Fruit fly (Drosophila melanogaster) whole organism, embryonic: ENCODE measurements around the gene kri.

Experiments used
- Abd-B ChIP-seq: fragments of 200-800 bp; sonication (Bioruptor generic); optimal IDR thresholded peaks from 2 replicates; lab custom pipeline; 2018; ENCODE audit warnings: missing biosample characterization, mild to moderate bottlenecking, missing genetic modification characterization, moderate library complexity
- Ada2b ChIP-seq: fragments of 200-800 bp; sonication (Bioruptor generic); IDR thresholded peaks from 2 replicates; pipeline ENCODE4 v1.3.6; 2022; ENCODE audit warnings: missing biosample characterization, missing genetic modification characterization
- Blimp-1 ChIP-seq: fragments of 200-800 bp; sonication (Bioruptor generic); optimal IDR thresholded peaks from 3 replicates; lab custom pipeline; 2018; ENCODE audit warnings: missing biosample characterization, missing genetic modification characterization, mild to moderate bottlenecking, moderate library complexity, missing genetic modification reagents
- C15 ChIP-seq: fragments of 200-800 bp; sonication (Bioruptor generic); IDR thresholded peaks from 3 replicates; pipeline ENCODE4 v1.3.6; 2022; ENCODE audit warnings: missing biosample characterization, missing genetic modification characterization
- CG10147 ChIP-seq: fragments of 200-800 bp; sonication (Bioruptor generic); optimal IDR thresholded peaks from 2 replicates; lab custom pipeline; 2019; ENCODE audit warnings: missing biosample characterization, mild to moderate bottlenecking, missing genetic modification characterization, moderate library complexity
- CG11247 ChIP-seq: fragments of 200-800 bp; sonication (Bioruptor generic); IDR thresholded peaks from 2 replicates; pipeline ENCODE4 v1.3.6; 2022; ENCODE audit warnings: missing biosample characterization, missing genetic modification characterization
- CG11560 ChIP-seq: fragments of 200-800 bp; sonication (Bioruptor generic); IDR thresholded peaks from 3 replicates; pipeline ENCODE4 v1.3.6; 2022; ENCODE audit warnings: missing biosample characterization, missing genetic modification characterization
- CG11695 ChIP-seq: fragments of 200-800 bp; sonication (Bioruptor generic); IDR thresholded peaks from 3 replicates; pipeline ENCODE4 v1.3.6; 2022; ENCODE audit warnings: missing biosample characterization, missing genetic modification characterization
- CG12942 ChIP-seq: fragments of 200-800 bp; sonication (Bioruptor generic); optimal IDR thresholded peaks from 3 replicates; lab custom pipeline; 2016; ENCODE audit warnings: missing biosample characterization, missing genetic modification characterization
- CG13894 ChIP-seq: fragments of 200-800 bp; sonication (Bioruptor generic); optimal IDR thresholded peaks from 3 replicates; lab custom pipeline; 2018; ENCODE audit warnings: missing biosample characterization, mild to moderate bottlenecking, missing genetic modification characterization, moderate library complexity
- CG14014 ChIP-seq: fragments of 200-800 bp; sonication (Bioruptor generic); IDR thresholded peaks from 2 replicates; pipeline ENCODE4 v1.3.6; 2022; ENCODE audit warnings: missing biosample characterization, missing genetic modification characterization
- CG14860 ChIP-seq: fragments of 200-800 bp; sonication (Bioruptor generic); IDR thresholded peaks from 3 replicates; pipeline ENCODE4 v1.3.6; 2022; ENCODE audit warnings: missing biosample characterization, missing genetic modification characterization; ENCODE audit not compliant: partially characterized antibody
- CG15269 ChIP-seq: fragments of 200-800 bp; sonication (Bioruptor generic); optimal IDR thresholded peaks from 2 replicates; lab custom pipeline; 2018; ENCODE audit warnings: missing biosample characterization, mild to moderate bottlenecking, missing genetic modification characterization, moderate library complexity
- CG1603 ChIP-seq: fragments of 200-800 bp; sonication (Bioruptor generic); optimal IDR thresholded peaks from 2 replicates; lab custom pipeline; 2019; ENCODE audit warnings: missing biosample characterization, mild to moderate bottlenecking, missing genetic modification characterization, moderate library complexity
- CG1647 ChIP-seq: fragments of 200-800 bp; sonication (Bioruptor generic); optimal IDR thresholded peaks from 3 replicates; lab custom pipeline; 2016; ENCODE audit warnings: missing biosample characterization, missing genetic modification characterization
- CG17328 ChIP-seq: fragments of 200-800 bp; sonication (Bioruptor generic); IDR thresholded peaks from 2 replicates; pipeline ENCODE4 v1.3.6; 2022; ENCODE audit warnings: missing biosample characterization, missing genetic modification characterization
- CG17612 ChIP-seq: fragments of 200-800 bp; sonication (Bioruptor generic); IDR thresholded peaks from 2 replicates; pipeline ENCODE4 v1.3.6; 2022; ENCODE audit warnings: missing biosample characterization, missing genetic modification characterization
- CG2712 ChIP-seq: fragments of 200-800 bp; optimal IDR thresholded peaks from 3 replicates; lab custom pipeline; 2019; ENCODE audit warnings: missing biosample characterization, mild to moderate bottlenecking, missing genetic modification characterization, moderate library complexity
- CG2875 ChIP-seq: fragments of 200-800 bp; sonication (Bioruptor generic); optimal IDR thresholded peaks from 2 replicates; lab custom pipeline; 2017; ENCODE audit warnings: missing biosample characterization, mild to moderate bottlenecking, missing genetic modification characterization, missing genetic modification reagents
- CG3065 ChIP-seq: fragments of 200-800 bp; sonication (Bioruptor generic); optimal IDR thresholded peaks from 2 replicates; lab custom pipeline; 2016; ENCODE audit warnings: missing biosample characterization, missing genetic modification characterization
- CG3163 ChIP-seq: fragments of 200-800 bp; sonication (Bioruptor generic); optimal IDR thresholded peaks from 3 replicates; lab custom pipeline; 2016; ENCODE audit warnings: missing biosample characterization, missing genetic modification characterization
- CG34422 ChIP-seq: fragments of 200-800 bp; sonication (Bioruptor generic); IDR thresholded peaks from 3 replicates; pipeline ENCODE4 v1.3.6; 2022; ENCODE audit warnings: missing biosample characterization, missing genetic modification characterization
- CG5245 ChIP-seq: fragments of 200-800 bp; sonication (Bioruptor generic); optimal IDR thresholded peaks from 3 replicates; lab custom pipeline; 2016; ENCODE audit warnings: missing biosample characterization, missing genetic modification characterization
- CG6683 ChIP-seq: fragments of 200-800 bp; sonication (Bioruptor generic); optimal IDR thresholded peaks from 2 replicates; lab custom pipeline; 2017; ENCODE audit warnings: missing biosample characterization, mild to moderate bottlenecking, missing genetic modification characterization, missing genetic modification reagents
- CG8281 ChIP-seq: fragments of 200-800 bp; sonication (Bioruptor generic); optimal IDR thresholded peaks from 2 replicates; lab custom pipeline; 2018; ENCODE audit warnings: missing biosample characterization, mild to moderate bottlenecking, missing genetic modification characterization, moderate library complexity
- CG8944 ChIP-seq: fragments of 200-800 bp; sonication (Bioruptor generic); optimal IDR thresholded peaks from 3 replicates; lab custom pipeline; 2016; ENCODE audit warnings: missing biosample characterization, missing genetic modification characterization
- CG9215 ChIP-seq: fragments of 200-800 bp; sonication (Bioruptor generic); IDR thresholded peaks from 2 replicates; pipeline ENCODE4 v1.3.6; 2022; ENCODE audit warnings: missing biosample characterization, missing genetic modification characterization
- Deaf1 ChIP-seq: fragments of 200-800 bp; optimal IDR thresholded peaks from 3 replicates; lab custom pipeline; 2019; ENCODE audit warnings: missing biosample characterization, mild to moderate bottlenecking, missing genetic modification characterization, moderate library complexity
- Dek ChIP-seq: fragments of 200-800 bp; sonication (Bioruptor generic); optimal IDR thresholded peaks from 3 replicates; lab custom pipeline; 2019; ENCODE audit warnings: missing biosample characterization, mild to moderate bottlenecking, missing genetic modification characterization, moderate library complexity
- Gsc ChIP-seq: fragments of 200-800 bp; sonication (Bioruptor generic); IDR thresholded peaks from 2 replicates; pipeline ENCODE4 v1.3.6; 2022; ENCODE audit warnings: missing biosample characterization, missing genetic modification characterization
- Hr39 ChIP-seq: fragments of >200 bp; optimal IDR thresholded peaks from 2 replicates; lab custom pipeline; 2017
- Hsf ChIP-seq: fragments of 200-800 bp; sonication (Bioruptor generic); optimal IDR thresholded peaks from 3 replicates; lab custom pipeline; 2016; ENCODE audit warnings: missing biosample characterization, missing genetic modification characterization
- Max ChIP-seq: fragments of 200-800 bp; sonication (Bioruptor generic); optimal IDR thresholded peaks from 2 replicates; lab custom pipeline; 2016; ENCODE audit warnings: missing biosample characterization, mild to moderate bottlenecking, missing genetic modification characterization
- NC2β ChIP-seq: fragments of 200-800 bp; sonication (Bioruptor generic); optimal IDR thresholded peaks from 2 replicates; lab custom pipeline; 2016; ENCODE audit warnings: missing biosample characterization, missing genetic modification characterization
- Opbp ChIP-seq: fragments of 200-800 bp; sonication (Bioruptor generic); IDR thresholded peaks from 3 replicates; pipeline ENCODE4 v1.3.6; 2022; ENCODE audit warnings: missing biosample characterization, missing genetic modification characterization; ENCODE audit not compliant: partially characterized antibody
- Spps ChIP-seq: fragments of 200-800 bp; sonication (Bioruptor generic); optimal IDR thresholded peaks from 2 replicates; lab custom pipeline; 2018; ENCODE audit warnings: missing biosample characterization, mild to moderate bottlenecking, missing genetic modification characterization
- Sry-δ ChIP-seq: fragments of 200-800 bp; sonication (Bioruptor generic); optimal IDR thresholded peaks from 2 replicates; lab custom pipeline; 2016; ENCODE audit warnings: missing biosample characterization, missing genetic modification characterization
- ab ChIP-seq: fragments of 200-800 bp; sonication (Bioruptor generic); optimal IDR thresholded peaks from 2 replicates; lab custom pipeline; 2016; ENCODE audit warnings: missing biosample characterization, missing genetic modification characterization
- cad ChIP-seq: fragments of >200 bp; optimal IDR thresholded peaks from 2 replicates; lab custom pipeline; 2017; ENCODE audit warnings: missing biosample characterization, missing genetic modification characterization
- chif ChIP-seq, 2 experiments: fragments of 200-800 bp; sonication (Bioruptor generic); optimal IDR thresholded peaks; 3 replicates each; lab custom pipeline; 2016; ENCODE audit warnings: missing biosample characterization in 2 of 2, missing genetic modification characterization in 2 of 2
- gcm ChIP-seq: fragments of 200-800 bp; sonication (Bioruptor generic); optimal IDR thresholded peaks from 2 replicates; lab custom pipeline; 2019; ENCODE audit warnings: missing biosample characterization, mild to moderate bottlenecking, missing genetic modification characterization, moderate library complexity
- jumu ChIP-seq: fragments of 200-800 bp; sonication (Bioruptor generic); optimal IDR thresholded peaks from 3 replicates; lab custom pipeline; 2016; ENCODE audit warnings: missing biosample characterization, missing genetic modification characterization
- knrl ChIP-seq: fragments of 200-800 bp; sonication (Bioruptor generic); IDR thresholded peaks from 3 replicates; pipeline ENCODE4 v1.3.6; 2022; ENCODE audit warnings: missing biosample characterization, missing genetic modification characterization; ENCODE audit not compliant: partially characterized antibody
- lilli ChIP-seq: fragments of 200-800 bp; sonication (Bioruptor generic); optimal IDR thresholded peaks from 3 replicates; lab custom pipeline; 2016; ENCODE audit warnings: missing biosample characterization, missing genetic modification characterization
- nerfin-2 ChIP-seq: fragments of 200-800 bp; sonication (Bioruptor generic); IDR thresholded peaks from 2 replicates; pipeline ENCODE4 v1.3.6; 2022; ENCODE audit warnings: missing biosample characterization, missing genetic modification characterization; ENCODE audit not compliant: partially characterized antibody
- nmo ChIP-seq: fragments of 200-800 bp; sonication (Bioruptor generic); optimal IDR thresholded peaks from 2 replicates; lab custom pipeline; 2018; ENCODE audit warnings: missing biosample characterization, mild to moderate bottlenecking, missing genetic modification characterization, moderate library complexity
- phol ChIP-seq: fragments of 200-800 bp; sonication (Bioruptor generic); optimal IDR thresholded peaks from 3 replicates; lab custom pipeline; 2018; ENCODE audit warnings: missing biosample characterization, mild to moderate bottlenecking, missing genetic modification characterization, moderate library complexity
- pnt ChIP-seq: fragments of 200-800 bp; sonication (Bioruptor generic); optimal IDR thresholded peaks from 3 replicates; lab custom pipeline; 2016; ENCODE audit warnings: missing biosample characterization, missing genetic modification characterization
- sc ChIP-seq, 3 experiments: fragments of >200 bp in 2 of 3; fragments of 200-800 bp in 1 of 3; sonication (Bioruptor generic) in 1 of 3; optimal IDR thresholded peaks; 2 replicates in 2 of 3; 3 replicates in 1 of 3; lab custom pipeline; 2017; ENCODE audit warnings: mild to moderate bottlenecking in 1 of 3, missing biosample characterization in 1 of 3, missing genetic modification characterization in 1 of 3, missing genetic modification reagents in 1 of 3
- sim ChIP-seq: fragments of 200-800 bp; sonication (Bioruptor generic); IDR thresholded peaks from 2 replicates; pipeline ENCODE4 v1.3.6; 2022; ENCODE audit warnings: missing biosample characterization, missing genetic modification characterization
- zfh1 ChIP-seq: fragments of 200-800 bp; sonication (Bioruptor generic); IDR thresholded peaks from 3 replicates; pipeline ENCODE4 v1.3.6; 2022; ENCODE audit warnings: missing biosample characterization, missing genetic modification characterization

Gene kri

DNA sequence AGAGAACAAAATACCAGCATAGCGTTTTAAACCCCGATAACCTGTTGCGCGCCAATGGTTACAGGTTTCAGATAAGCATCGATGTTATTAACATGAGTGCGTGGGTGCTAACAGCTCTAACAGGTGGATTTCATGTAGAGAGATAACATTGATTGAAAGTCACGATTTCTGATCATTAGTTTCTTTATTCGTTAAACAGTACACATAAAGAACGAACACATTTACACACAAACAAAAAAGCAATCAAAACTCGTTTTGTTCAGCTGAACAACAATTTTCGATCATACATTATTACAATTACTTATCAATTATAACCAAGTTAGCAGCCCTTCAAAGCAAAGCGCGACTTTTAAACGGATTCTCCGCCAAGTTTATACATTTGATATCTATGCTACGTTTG lies 21.1 kb upstream of the kri start (continued):
- TF ChIP-seq phol (tag; lab: Kevin White, UChicago) = peak; percentile 35
- TF ChIP-seq CG5245 = peak; percentile 27
- TF ChIP-seq jumu (GFP tag; lab: Kevin White, UChicago) = no peak
- peak; percentile 58 for TF ChIP-seq lilli
- TF ChIP-seq CG6683 (GFP tag; lab: Kevin White, UChicago) = no peak
- TF ChIP-seq CG34422 (GFP tag; lab: Robert Waterston, UW) = no peak
- peak; percentile 45 for TF ChIP-seq NC2β (GFP tag; lab: Kevin White, UChicago)
- TF ChIP-seq sim = no peak
- TF ChIP-seq Hr39 (lab: Kevin White, UChicago) = no peak
- no peak for TF ChIP-seq pnt
- TF ChIP-seq CG15269 (tag; lab: Kevin White, UChicago) = peak; percentile 38
- peak; percentile 10 for TF ChIP-seq CG13894 (tag; lab: Kevin White, UChicago)
- no peak for TF ChIP-seq ab
- TF ChIP-seq Abd-B (GFP tag; lab: Kevin White, UChicago) = no peak
- TF ChIP-seq CG12942 (GFP tag; lab: Kevin White, UChicago) = no peak
- TF ChIP-seq CG11695 (GFP tag; lab: Robert Waterston, UW) = no peak
- peak; percentile 32; the same call in 1 of the 2 replicates for TF ChIP-seq Ada2b
- no peak for TF ChIP-seq knrl (GFP tag; lab: Robert Waterston, UW)
- TF ChIP-seq gcm = peak; percentile 1
- no peak for TF ChIP-seq CG3163 (GFP tag; lab: Kevin White, UChicago)
- TF ChIP-seq CG2875 (GFP tag; lab: Kevin White, UChicago) = no peak
- TF ChIP-seq CG11247 (GFP tag; lab: Robert Waterston, UW) = no peak
- TF ChIP-seq nmo (GFP tag; lab: Kevin White, UChicago) = peak; percentile 16
- no peak for TF ChIP-seq CG14860 (GFP tag; lab: Robert Waterston, UW)
- no peak for TF ChIP-seq Blimp-1
- peak; percentile 8 for TF ChIP-seq Hsf (GFP tag; lab: Kevin White, UChicago)
- TF ChIP-seq sc (optimal IDR thresholded peaks at IDR 0.05; lab: Kevin White, UChicago) = no peak
- TF ChIP-seq sc (GFP tag; optimal IDR thresholded peaks at IDR 0.05; lab: Kevin White, UChicago) = no peak
- TF ChIP-seq C15 (GFP tag; lab: Robert Waterston, UW) = no peak
- no peak for TF ChIP-seq CG14014
- TF ChIP-seq CG1647 = peak; percentile 19
- TF ChIP-seq Gsc (GFP tag; lab: Robert Waterston, UW) = no peak
- no peak for TF ChIP-seq CG17612 (GFP tag; lab: Robert Waterston, UW)
- no peak for TF ChIP-seq CG9215 (GFP tag; lab: Robert Waterston, UW)
- TF ChIP-seq Opbp (GFP tag; lab: Robert Waterston, UW) = no peak
- peak; percentile 71 for TF ChIP-seq CG1603
- TF ChIP-seq Max (GFP tag; lab: Kevin White, UChicago) = peak; percentile 11
- TF ChIP-seq zfh1 (GFP tag; lab: Robert Waterston, UW) = 0 out of 3 replicates have a peak, but pooled peaks have one; percentile 29
- TF ChIP-seq nerfin-2 (GFP tag; lab: Robert Waterston, UW) = no peak
- no peak for TF ChIP-seq CG8281 (tag; lab: Kevin White, UChicago)
- peak in 1 of 2 experiments; percentile 18 for TF ChIP-seq chif (GFP tag; optimal IDR thresholded peaks at IDR 0.05; lab: Kevin White, UChicago)
- no peak for TF ChIP-seq CG8944 (GFP tag; lab: Kevin White, UChicago)
- TF ChIP-seq cad (GFP tag; lab: Kevin White, UChicago) = no peak
- peak; percentile 51 for TF ChIP-seq CG10147 (GFP tag; lab: Kevin White, UChicago)
- TF ChIP-seq CG11560 (tag; lab: Robert Waterston, UW) = no peak
- TF ChIP-seq CG17328 (GFP tag; lab: Robert Waterston, UW) = no peak
- TF ChIP-seq CG3065 (GFP tag; lab: Kevin White, UChicago) = no peak
- peak; percentile 52 for TF ChIP-seq CG2712 (tag; lab: Kevin White, UChicago)
- TF ChIP-seq Dek = no peak
- TF ChIP-seq Sry-δ (GFP tag; lab: Kevin White, UChicago) = peak; percentile 37
- no peak for TF ChIP-seq Deaf1 (tag; lab: Kevin White, UChicago)
- no peak for TF ChIP-seq Spps (tag; lab: Kevin White, UChicago)
